Worm (Caenorhabditis elegans): ENCODE data around the gene plrg-1.

plrg-1 gene

DNA sequence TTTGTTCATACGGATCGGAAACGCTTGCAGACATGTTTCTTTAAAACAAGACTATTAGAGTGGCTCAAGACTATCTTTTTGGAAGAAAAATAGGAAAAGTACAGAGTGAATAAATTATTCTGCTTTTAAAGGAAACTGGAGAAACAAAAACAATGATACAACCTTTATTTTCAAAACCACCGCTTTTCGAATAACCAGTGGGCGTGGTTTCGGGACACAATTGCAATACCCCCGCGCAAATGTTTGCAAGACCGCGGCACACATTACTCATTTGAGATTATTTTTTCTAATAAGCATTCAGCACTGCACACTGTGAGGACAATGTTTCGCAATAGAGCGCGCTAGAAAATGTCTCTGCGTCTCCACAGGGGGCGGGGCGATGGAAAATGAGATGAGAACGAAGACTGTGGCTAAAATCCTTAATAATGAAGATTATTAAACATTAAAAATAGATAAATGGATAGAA, at the start of gene plrg-1:
Gene plrg-1, minus strand, starts transcription at position 51 of the 466 bp plus-strand sequence.
- no peak for TF ChIP-seq attf-4 (tag; optimal IDR thresholded peaks at IDR 0.05)
- no peak for TF ChIP-seq nhr-237 (tag; optimal IDR thresholded peaks at IDR 0.05)
- no peak for TF ChIP-seq Y5F2A.4 (GFP tag; optimal IDR thresholded peaks at IDR 0.05)
- TF ChIP-seq T20F7.1 (GFP tag; optimal IDR thresholded peaks at IDR 0.05), result no peak
- peak; percentile 88 for TF ChIP-seq vab-7 (GFP tag; IDR thresholded peaks at IDR 0.05)
- TF ChIP-seq unc-62 (GFP tag; optimal IDR thresholded peaks at IDR 0.05 in 1 of 2), result peak in 1 of 2 experiments; percentile 69
- TF ChIP-seq unc-62 (tag; optimal IDR thresholded peaks at IDR 0.05), result no peak
- peak; percentile 78; the same call in 1 of the 2 replicates for TF ChIP-seq dmd-8 (GFP tag; IDR thresholded peaks at IDR 0.05)
- peak; percentile 63; the same call in 1 of the 2 replicates for TF ChIP-seq zip-11 (GFP tag; IDR thresholded peaks at IDR 0.05)
- peak; percentile 85 for TF ChIP-seq rbr-2 (tag; optimal IDR thresholded peaks at IDR 0.05)
- TF ChIP-seq unc-130 (GFP tag; optimal IDR thresholded peaks at IDR 0.05), result peak; percentile 88
- no peak for TF ChIP-seq tag-97 (GFP tag; IDR thresholded peaks at IDR 0.05)
- no peak for TF ChIP-seq Y75B8A.6 (GFP tag; IDR thresholded peaks at IDR 0.05)
- TF ChIP-seq ZK337.2 (GFP tag; IDR thresholded peaks at IDR 0.05), result no peak
- TF ChIP-seq lin-38 (GFP tag; IDR thresholded peaks at IDR 0.05), result peak; percentile 93
- TF ChIP-seq nhr-111 (GFP tag; optimal IDR thresholded peaks at IDR 0.05), result no peak
- peak; percentile 12 for TF ChIP-seq zip-2 (tag; optimal IDR thresholded peaks at IDR 0.05)
- TF ChIP-seq aha-1 (tag), result peak; percentile 95
- peak; percentile 71; the same call in 1 of the 2 replicates for TF ChIP-seq nhr-42 (GFP tag; IDR thresholded peaks at IDR 0.05)
- peak; percentile 67; the same call in 1 of the 2 replicates for TF ChIP-seq snpc-1.2 (GFP tag; IDR thresholded peaks at IDR 0.05)
- TF ChIP-seq madf-5 (GFP tag; IDR thresholded peaks at IDR 0.05), result peak in 1 of 2 experiments; percentile 65; a peak in 1 of 4 replicates
- TF ChIP-seq dmd-6 (GFP tag; IDR thresholded peaks at IDR 0.05), result peak; percentile 82
- no peak for TF ChIP-seq nhr-76 (tag; optimal IDR thresholded peaks at IDR 0.05)
- peak; percentile 91 for TF ChIP-seq dve-1 (tag; optimal IDR thresholded peaks at IDR 0.05; ENCODE audit: insufficient read depth)
- TF ChIP-seq pha-4 (GFP tag; IDR thresholded peaks at IDR 0.05), result peak; percentile 88
- TF ChIP-seq pha-4 (tag; optimal IDR thresholded peaks at IDR 0.05), result peak; percentile 58
- peak; percentile 3 for TF ChIP-seq ces-1 (GFP tag; optimal IDR thresholded peaks at IDR 0.05)
- peak in 1 of 2 experiments; percentile 80 for TF ChIP-seq hif-1 (tag; optimal IDR thresholded peaks at IDR 0.05)
- TF ChIP-seq F44E2.7 (GFP tag; IDR thresholded peaks at IDR 0.05), result no peak
- peak; percentile 80 for TF ChIP-seq Y48G9A.11 (GFP tag; IDR thresholded peaks at IDR 0.05)
- TF ChIP-seq zfp-3 (GFP tag; conservative IDR thresholded peaks at IDR 0.05), result peak; percentile 81
- TF ChIP-seq pqm-1 (tag; optimal IDR thresholded peaks at IDR 0.05), result peak; percentile 41
- peak; percentile 78 for TF ChIP-seq nhr-48 (tag; optimal IDR thresholded peaks at IDR 0.05)
- TF ChIP-seq ceh-20 (GFP tag; IDR thresholded peaks at IDR 0.05), result peak; percentile 89
- TF ChIP-seq nhr-25 (tag; optimal IDR thresholded peaks at IDR 0.05; ENCODE audit: borderline replicate concordance, insufficient read depth), result peak; percentile 42
- peak; percentile 89 for TF ChIP-seq hlh-11 (tag; optimal IDR thresholded peaks at IDR 0.05)
- peak; percentile 97 for TF ChIP-seq mes-2 (tag; optimal IDR thresholded peaks at IDR 0.05; ENCODE audit: poor library complexity, severe bottlenecking)
- TF ChIP-seq nhr-77 (tag; optimal IDR thresholded peaks at IDR 0.05), result peak; percentile 83
- no peak for TF ChIP-seq ama-1 (optimal IDR thresholded peaks at IDR 0.05)
- no peak for TF ChIP-seq F26F4.8 (GFP tag; conservative IDR thresholded peaks at IDR 0.05)
- peak; percentile 50 for TF ChIP-seq fkh-10 (GFP tag; optimal IDR thresholded peaks at IDR 0.05)
- peak; percentile 16 for TF ChIP-seq gei-8 (GFP tag; optimal IDR thresholded peaks at IDR 0.05)
- TF ChIP-seq daf-19 (GFP tag; conservative IDR thresholded peaks at IDR 0.05), result peak; percentile 68; the same call in 1 of the 2 replicates
- peak; percentile 76 for TF ChIP-seq lin-29 (GFP tag; IDR thresholded peaks at IDR 0.05)
- TF ChIP-seq Y105C5A.15 (GFP tag; IDR thresholded peaks at IDR 0.05), result no peak
- peak; percentile 90 for TF ChIP-seq duxl-1 (tag; optimal IDR thresholded peaks at IDR 0.05; ENCODE audit: poor library complexity)
- peak; percentile 62 for TF ChIP-seq F37D6.2 (tag; optimal IDR thresholded peaks at IDR 0.05)
- TF ChIP-seq madf-9 (GFP tag; conservative IDR thresholded peaks at IDR 0.05), result peak; percentile 66
- peak; percentile 59 for TF ChIP-seq F49E8.2 (tag; optimal IDR thresholded peaks at IDR 0.05; ENCODE audit: borderline replicate concordance)
- no peak for TF ChIP-seq unc-39 (tag; optimal IDR thresholded peaks at IDR 0.05)
- peak; percentile 47 to 63 for TF ChIP-seq mdl-1 (tag; optimal IDR thresholded peaks at IDR 0.05)
